Fruit fly (Drosophila melanogaster): ENCODE results near the gene CG11977.

CG11977 gene

dm6 chr3R:9013765-9014380 lies 16.4 kb downstream of the CG11977 start (continued):
- no peak for TF ChIP-seq CG7745 (tag; optimal IDR thresholded peaks at IDR 0.05)
- TF ChIP-seq sna (GFP tag; IDR thresholded peaks at IDR 0.05; ENCODE audit: partially characterized antibody) = 0 out of 2 replicates have a peak, but pooled peaks have one; percentile 46
- peak; percentile 38 for TF ChIP-seq CG2116 (GFP tag; optimal IDR thresholded peaks at IDR 0.05)
- peak; percentile 96 for TF ChIP-seq CG15073 (GFP tag; optimal IDR thresholded peaks at IDR 0.05)
- 0 out of 2 replicates have a peak, but pooled peaks have one; percentile 35 for TF ChIP-seq CG11247 (GFP tag; IDR thresholded peaks at IDR 0.05)
- TF ChIP-seq Lhr (GFP tag; optimal IDR thresholded peaks at IDR 0.05) = no peak
- TF ChIP-seq zfh1 (GFP tag; IDR thresholded peaks at IDR 0.05) = peak; percentile 71
- TF ChIP-seq CG17385 (GFP tag; optimal IDR thresholded peaks at IDR 0.05) = no peak
- TF ChIP-seq vnd (GFP tag; IDR thresholded peaks at IDR 0.05; ENCODE audit: partially characterized antibody) = no peak
- peak; percentile 51 for TF ChIP-seq CG8924 (tag; optimal IDR thresholded peaks at IDR 0.05)
- TF ChIP-seq CG11398 (GFP tag; optimal IDR thresholded peaks at IDR 0.05) = no peak
- peak; percentile 65; the same call in 1 of the 2 replicates for TF ChIP-seq rib (GFP tag; IDR thresholded peaks at IDR 0.05)
- peak; percentile 56 for TF ChIP-seq row (GFP tag; IDR thresholded peaks at IDR 0.05)
- TF ChIP-seq crc (GFP tag; optimal IDR thresholded peaks at IDR 0.05) = peak; percentile 34
- peak; percentile 50 for TF ChIP-seq CG17359 (tag; optimal IDR thresholded peaks at IDR 0.05)
- TF ChIP-seq CG30403 (GFP tag; optimal IDR thresholded peaks at IDR 0.05) = peak; percentile 50
- no peak for TF ChIP-seq tap (tag; optimal IDR thresholded peaks at IDR 0.05)
- TF ChIP-seq prd (optimal IDR thresholded peaks at IDR 0.05) = no peak
- TF ChIP-seq prd (GFP tag; IDR thresholded peaks at IDR 0.05) = peak; percentile 37; the same call in 1 of the 3 replicates
- TF ChIP-seq usp (GFP tag; optimal IDR thresholded peaks at IDR 0.05) = no peak
- TF ChIP-seq Ets65A (GFP tag) = peak; percentile 78
- peak; percentile 83 for TF ChIP-seq CG4617 (GFP tag; optimal IDR thresholded peaks at IDR 0.05; ENCODE audit: borderline replicate concordance)
- peak; percentile 40; the same call in 1 of the 3 replicates for TF ChIP-seq so (GFP tag; IDR thresholded peaks at IDR 0.05)
- TF ChIP-seq Usf (GFP tag; optimal IDR thresholded peaks at IDR 0.05) = no peak
- TF ChIP-seq CG11504 (tag; optimal IDR thresholded peaks at IDR 0.05) = no peak
- peak; percentile 22 for TF ChIP-seq Atf-2 (GFP tag; optimal IDR thresholded peaks at IDR 0.05)
- TF ChIP-seq dimm (GFP tag; IDR thresholded peaks at IDR 0.05) = no peak
- TF ChIP-seq Dref (GFP tag; IDR thresholded peaks at IDR 0.05) = 0 out of 2 replicates have a peak, but pooled peaks have one; percentile 23
- peak; percentile 33 for TF ChIP-seq CG13296 (GFP tag; optimal IDR thresholded peaks at IDR 0.05)
- TF ChIP-seq CG12744 (GFP tag; optimal IDR thresholded peaks at IDR 0.05) = peak; percentile 27
- peak; percentile 25 for TF ChIP-seq nerfin-1 (tag; optimal IDR thresholded peaks at IDR 0.05)
- peak; percentile 39 for TF ChIP-seq trem (tag; optimal IDR thresholded peaks at IDR 0.05)
- TF ChIP-seq CG1024 (GFP tag; IDR thresholded peaks at IDR 0.05) = peak; percentile 30; the same call in 1 of the 2 replicates
- TF ChIP-seq pan (optimal IDR thresholded peaks at IDR 0.05) = no peak
- peak in 1 of 2 experiments; percentile 36 for TF ChIP-seq pan (GFP tag; optimal IDR thresholded peaks at IDR 0.05 in 1 of 2, IDR thresholded peaks at IDR 0.05 in 1 of 2)
- TF ChIP-seq chm (GFP tag; IDR thresholded peaks at IDR 0.05) = peak; percentile 57; the same call in 1 of the 2 replicates
- peak; percentile 64 for TF ChIP-seq chn (GFP tag; optimal IDR thresholded peaks at IDR 0.05)
- no peak for TF ChIP-seq seq (GFP tag; IDR thresholded peaks at IDR 0.05)
- no peak for TF ChIP-seq tio (GFP tag; optimal IDR thresholded peaks at IDR 0.05)
- TF ChIP-seq kay (GFP tag; optimal IDR thresholded peaks at IDR 0.05) = peak; percentile 6
- TF ChIP-seq onecut (GFP tag; IDR thresholded peaks at IDR 0.05) = peak; percentile 39; the same call in 1 of the 2 replicates
- TF ChIP-seq klu (GFP tag; IDR thresholded peaks at IDR 0.05) = no peak
- TF ChIP-seq tgo (GFP tag; IDR thresholded peaks at IDR 0.05) = peak; percentile 45; the same call in 2 of the 3 replicates
- no peak for TF ChIP-seq CG3838 (GFP tag; optimal IDR thresholded peaks at IDR 0.05)
- no peak for TF ChIP-seq CG1529 (GFP tag; optimal IDR thresholded peaks at IDR 0.05)
- 0 out of 3 replicates have a peak, but pooled peaks have one; percentile 45 for TF ChIP-seq Opbp (GFP tag; IDR thresholded peaks at IDR 0.05; ENCODE audit: partially characterized antibody)
- TF ChIP-seq CG14965 (GFP tag; optimal IDR thresholded peaks at IDR 0.05; ENCODE audit: borderline replicate concordance) = no peak
- no peak for TF ChIP-seq emc (GFP tag; optimal IDR thresholded peaks at IDR 0.05)
- TF ChIP-seq tna (GFP tag; IDR thresholded peaks at IDR 0.05; ENCODE audit: partially characterized antibody) = no peak
- no peak for TF ChIP-seq repo (GFP tag; optimal IDR thresholded peaks at IDR 0.05)
- TF ChIP-seq CG13624 (GFP tag; optimal IDR thresholded peaks at IDR 0.05) = peak; percentile 80
